Fruit fly (Drosophila melanogaster): ENCODE data around the gene CG7201.
A peak's percentile ranks its signal among the peaks of the same experiment; 100 is the strongest.

The CG7201 gene

DNA sequence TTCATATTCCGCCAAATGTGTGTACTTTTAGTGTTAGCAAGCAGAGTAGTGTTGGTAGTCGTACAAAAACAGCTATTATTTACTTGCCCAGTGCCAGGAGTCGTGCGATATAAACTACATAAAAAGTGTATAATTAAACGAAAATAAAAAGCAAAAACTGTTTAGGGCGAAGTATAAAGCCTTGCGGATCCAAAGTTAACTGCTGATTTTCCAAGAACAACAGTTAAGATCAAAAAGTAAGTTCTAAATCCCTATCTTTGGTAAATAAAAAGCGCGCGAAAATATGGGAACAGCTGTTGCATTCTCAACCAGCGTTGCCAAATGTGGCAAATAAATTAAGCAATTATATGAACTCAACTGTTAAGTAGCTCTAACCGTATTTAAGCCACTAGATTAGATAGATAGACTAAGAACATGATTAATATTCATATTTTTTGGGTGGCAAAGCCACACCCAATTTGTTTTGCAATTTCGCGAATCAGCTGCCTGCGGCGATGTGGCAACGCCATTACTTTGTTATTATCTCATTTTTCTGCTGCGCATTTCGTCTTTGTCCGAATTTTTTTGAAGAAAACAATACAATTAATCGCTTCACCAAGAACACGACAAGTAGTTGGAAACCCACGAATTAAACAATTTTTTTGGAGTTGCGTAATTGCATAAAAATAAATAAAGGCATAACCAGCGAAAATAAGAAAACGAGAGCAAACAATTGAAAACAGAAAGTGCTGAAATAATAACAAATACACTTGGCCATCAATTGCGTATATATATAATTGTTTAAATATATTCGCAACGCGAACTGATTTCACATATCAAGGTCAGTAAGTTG is 45.4 kb upstream of the CG7201 start, which contains the start of the genes Prim1 and CG7083 (continued):
- TF ChIP-seq Rfx (GFP tag; IDR thresholded peaks at IDR 0.05) (peak; percentile 51), Hr39 (optimal IDR thresholded peaks at IDR 0.05) (no peak), cwo (GFP tag; optimal IDR thresholded peaks at IDR 0.05) (peak; percentile 21), D19A (tag; optimal IDR thresholded peaks at IDR 0.05) (no peak), slou (GFP tag; optimal IDR thresholded peaks at IDR 0.05) (peak; percentile 38), ci (GFP tag; IDR thresholded peaks at IDR 0.05) (peak; percentile 60; the same call in 2 of the 3 replicates), scrt (GFP tag; optimal IDR thresholded peaks at IDR 0.05) (peak; percentile 75), HmgD (GFP tag; optimal IDR thresholded peaks at IDR 0.05) (peak; percentile 26), CG17359 (tag; optimal IDR thresholded peaks at IDR 0.05) (peak; percentile 26), B-H1 (GFP tag; IDR thresholded peaks at IDR 0.05) (no peak), odd (GFP tag; optimal IDR thresholded peaks at IDR 0.05) (no peak), Ptx1 (GFP tag; IDR thresholded peaks at IDR 0.05) (peak; percentile 43; the same call in 1 of the 2 replicates), Sox102F (GFP tag; optimal IDR thresholded peaks at IDR 0.05) (peak; percentile 53), Sry-δ (GFP tag; optimal IDR thresholded peaks at IDR 0.05) (peak; percentile 63), pfk (GFP tag; optimal IDR thresholded peaks at IDR 0.05) (no peak), CG10565 (GFP tag; optimal IDR thresholded peaks at IDR 0.05) (no peak), CG4282 (GFP tag; optimal IDR thresholded peaks at IDR 0.05) (no peak), gsb-n (tag; optimal IDR thresholded peaks at IDR 0.05) (peak; percentile 29), H15 (GFP tag; IDR thresholded peaks at IDR 0.05) (no peak), CoRest (tag; optimal IDR thresholded peaks at IDR 0.05) (peak; percentile 71), CG10431 (GFP tag; optimal IDR thresholded peaks at IDR 0.05) (no peak), ase (GFP tag; IDR thresholded peaks at IDR 0.05) (no peak), ATbp (GFP tag; optimal IDR thresholded peaks at IDR 0.05) (peak; percentile 11), dmrt11E (tag; optimal IDR thresholded peaks at IDR 0.05) (peak; percentile 47), D (optimal IDR thresholded peaks at IDR 0.05) (no peak), D (GFP tag; optimal IDR thresholded peaks at IDR 0.05) (peak; percentile 17), pros (GFP tag; optimal IDR thresholded peaks at IDR 0.05) (no peak), CG2116 (GFP tag; optimal IDR thresholded peaks at IDR 0.05) (peak; percentile 67), prd (optimal IDR thresholded peaks at IDR 0.05) (no peak), prd (GFP tag; IDR thresholded peaks at IDR 0.05) (peak; percentile 59), Hsf (GFP tag; optimal IDR thresholded peaks at IDR 0.05) (peak; percentile 66), CG9932 (GFP tag; IDR thresholded peaks at IDR 0.05) (peak; percentile 50; the same call in 1 of the 2 replicates), bsh (GFP tag; optimal IDR thresholded peaks at IDR 0.05) (peak in 1 of 2 experiments; percentile 54), CkIIα-i1 (GFP tag; IDR thresholded peaks at IDR 0.05) (no peak), CG7372 (GFP tag; IDR thresholded peaks at IDR 0.05) (no peak), sd (tag; optimal IDR thresholded peaks at IDR 0.05) (peak; percentile 99), cato (GFP tag; optimal IDR thresholded peaks at IDR 0.05; ENCODE audit: borderline replicate concordance) (no peak), CG31365 (tag; optimal IDR thresholded peaks at IDR 0.05) (no peak), ro (GFP tag; IDR thresholded peaks at IDR 0.05) (no peak), CG17568 (GFP tag; optimal IDR thresholded peaks at IDR 0.05) (no peak), CG12104 (GFP tag; optimal IDR thresholded peaks at IDR 0.05) (peak; percentile 3), Nf-YA (GFP tag; IDR thresholded peaks at IDR 0.05) (no peak), row (GFP tag; IDR thresholded peaks at IDR 0.05) (peak; percentile 68), Med (GFP tag) (peak; percentile 94), CG9817 (tag; optimal IDR thresholded peaks at IDR 0.05) (peak; percentile 43), ato (GFP tag; IDR thresholded peaks at IDR 0.05; ENCODE audit: partially characterized antibody) (no peak), CG14710 (tag; optimal IDR thresholded peaks at IDR 0.05) (peak; percentile 78), grn (GFP tag; optimal IDR thresholded peaks at IDR 0.05) (peak; percentile 22), Sin3A (optimal IDR thresholded peaks at IDR 0.05) (peak; percentile 78), Ets65A (GFP tag) (peak; percentile 72)

Data from whole organism, embryonic.